Fruit fly (Drosophila melanogaster): ENCODE measurements around the gene CG31445.

Gene CG31445

DNA sequence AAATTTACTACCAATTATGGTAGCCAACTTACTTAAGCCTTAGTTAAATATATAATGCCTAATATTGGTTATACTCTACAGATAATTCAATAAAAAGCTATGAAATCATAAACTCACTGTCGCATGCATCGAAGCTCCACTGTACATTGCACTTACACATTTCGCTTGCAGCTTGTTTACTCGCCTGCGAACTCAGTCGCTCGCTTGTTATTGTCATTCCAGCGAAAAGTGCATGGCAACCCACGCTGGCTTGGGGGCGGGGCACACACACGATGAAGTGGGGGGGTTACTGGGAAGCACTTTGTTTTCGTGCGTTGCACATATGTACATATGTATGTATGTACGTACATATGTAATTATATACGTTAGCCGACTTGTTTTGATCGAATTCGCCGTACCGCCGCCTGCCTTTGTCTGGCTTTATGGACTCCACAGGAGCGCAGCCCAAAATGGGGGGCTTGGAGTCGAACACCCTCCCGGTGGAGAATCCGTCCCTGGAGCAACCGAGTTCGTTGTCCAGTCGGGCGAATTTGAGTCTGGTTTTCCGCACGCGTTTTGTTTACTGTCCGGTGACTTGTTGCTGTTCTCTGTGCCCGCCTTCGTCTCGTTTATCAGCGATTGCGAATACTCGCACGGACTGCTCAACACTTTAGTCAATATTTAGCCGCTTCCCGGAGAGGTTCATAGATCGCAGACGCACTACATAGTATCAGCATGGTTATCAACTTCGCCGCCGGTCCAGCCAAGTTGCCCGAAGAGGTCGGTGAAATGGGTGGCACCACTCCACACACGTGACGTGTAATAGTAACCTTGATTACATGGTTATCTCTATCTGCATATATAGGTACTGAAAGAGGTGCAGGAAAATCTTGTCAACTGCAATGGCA, 44.6 kb downstream of the CG31445 start, which contains the start of gene CG11899:
Gene CG11899 (plus strand): TSS at position 648 of the 887 bp plus-strand sequence.
- TF ChIP-seq Myc (optimal IDR thresholded peaks at IDR 0.05) (no peak), Dif (GFP tag; optimal IDR thresholded peaks at IDR 0.05; ENCODE audit: partially characterized antibody) (peak; percentile 86), fru (GFP tag; optimal IDR thresholded peaks at IDR 0.05) (peak; percentile 91), ey (GFP tag; optimal IDR thresholded peaks at IDR 0.05) (peak; percentile 87), tai (GFP tag; optimal IDR thresholded peaks at IDR 0.05) (peak; percentile 93), brk (GFP tag; optimal IDR thresholded peaks at IDR 0.05) (no peak), HLH106 (tag; optimal IDR thresholded peaks at IDR 0.05) (peak; percentile 82), Hnf4 (GFP tag; optimal IDR thresholded peaks at IDR 0.05) (peak; percentile 92), dsf (GFP tag; optimal IDR thresholded peaks at IDR 0.05; ENCODE audit: borderline replicate concordance) (no peak), Jra (GFP tag; optimal IDR thresholded peaks at IDR 0.05) (peak; percentile 89), GATAd (GFP tag; optimal IDR thresholded peaks at IDR 0.05) (peak; percentile 43), CG32264 (GFP tag; optimal IDR thresholded peaks at IDR 0.05) (peak; percentile 82), foxo (GFP tag; optimal IDR thresholded peaks at IDR 0.05) (peak; percentile 31 to 97), h (GFP tag; optimal IDR thresholded peaks at IDR 0.05) (peak; percentile 98), dl (GFP tag; optimal IDR thresholded peaks at IDR 0.05; ENCODE audit: insufficient read depth in 1 of 2, partially characterized antibody in 2 of 2) (peak; percentile 15 to 47), rgr (GFP tag; optimal IDR thresholded peaks at IDR 0.05) (peak; percentile 82), Hr83 (GFP tag; optimal IDR thresholded peaks at IDR 0.05; ENCODE audit: poor library complexity, severe bottlenecking) (peak; percentile 94), dmrt93B (GFP tag; optimal IDR thresholded peaks at IDR 0.05) (peak; percentile 61), OdsH (GFP tag; optimal IDR thresholded peaks at IDR 0.05) (peak; percentile 86), Dfd (GFP tag; optimal IDR thresholded peaks at IDR 0.05) (no peak), woc (GFP tag; optimal IDR thresholded peaks at IDR 0.05) (peak; percentile 97), Abd-B (GFP tag; optimal IDR thresholded peaks at IDR 0.05) (no peak), CG9705 (GFP tag; optimal IDR thresholded peaks at IDR 0.05) (peak; percentile 78), sv (GFP tag; optimal IDR thresholded peaks at IDR 0.05) (no peak), jim (GFP tag; optimal IDR thresholded peaks at IDR 0.05) (peak; percentile 69), Sp1 (GFP tag; optimal IDR thresholded peaks at IDR 0.05) (peak; percentile 69), CrebA (GFP tag; optimal IDR thresholded peaks at IDR 0.05; ENCODE audit: borderline replicate concordance) (no peak), usp (GFP tag; optimal IDR thresholded peaks at IDR 0.05) (no peak), br (GFP tag; optimal IDR thresholded peaks at IDR 0.05) (peak; percentile 94), Rel (GFP tag; optimal IDR thresholded peaks at IDR 0.05) (peak; percentile 85), Rel (tag; optimal IDR thresholded peaks at IDR 0.05) (peak; percentile 86), Hr78 (GFP tag; optimal IDR thresholded peaks at IDR 0.05) (no peak), lola (GFP tag; optimal IDR thresholded peaks at IDR 0.05) (no peak), Vsx2 (GFP tag; optimal IDR thresholded peaks at IDR 0.05; ENCODE audit: partially characterized antibody) (peak; percentile 94), pan (optimal IDR thresholded peaks at IDR 0.05) (no peak), Mio (GFP tag; optimal IDR thresholded peaks at IDR 0.05) (no peak), sage (GFP tag; optimal IDR thresholded peaks at IDR 0.05) (peak; percentile 90), N (GFP tag; optimal IDR thresholded peaks at IDR 0.05) (no peak), psq (GFP tag; optimal IDR thresholded peaks at IDR 0.05) (peak; percentile 96)

DNA sequence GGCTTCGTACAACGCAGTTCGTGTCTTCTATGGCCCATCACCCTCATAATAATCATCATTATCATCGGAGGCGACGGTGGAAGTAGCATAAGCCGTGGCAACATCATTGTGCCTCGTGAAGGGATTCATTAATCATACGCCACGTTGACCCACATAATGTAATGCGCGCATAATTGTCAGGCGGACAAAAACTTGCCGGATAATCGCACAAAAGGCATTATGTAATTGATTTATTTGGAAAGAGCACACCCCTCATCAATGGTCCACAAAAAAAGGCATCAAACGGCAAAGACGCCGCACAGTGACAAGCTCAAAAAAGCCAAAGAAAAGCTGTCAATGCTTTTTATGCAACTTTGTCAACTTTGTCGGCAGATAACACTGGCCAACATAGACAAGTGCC, 46.3 kb downstream of the CG31445 start:
- TF ChIP-seq rgr (GFP tag; optimal IDR thresholded peaks at IDR 0.05) (no peak), N (GFP tag; optimal IDR thresholded peaks at IDR 0.05) (no peak), Myc (optimal IDR thresholded peaks at IDR 0.05) (no peak), dmrt93B (GFP tag; optimal IDR thresholded peaks at IDR 0.05) (no peak), sv (GFP tag; optimal IDR thresholded peaks at IDR 0.05) (no peak), Vsx2 (GFP tag; optimal IDR thresholded peaks at IDR 0.05; ENCODE audit: partially characterized antibody) (no peak), sage (GFP tag; optimal IDR thresholded peaks at IDR 0.05) (no peak), brk (GFP tag; optimal IDR thresholded peaks at IDR 0.05) (no peak), Jra (GFP tag; optimal IDR thresholded peaks at IDR 0.05) (no peak), Rel (GFP tag; optimal IDR thresholded peaks at IDR 0.05) (no peak), Rel (tag; optimal IDR thresholded peaks at IDR 0.05) (no peak), GATAd (GFP tag; optimal IDR thresholded peaks at IDR 0.05) (no peak), dsf (GFP tag; optimal IDR thresholded peaks at IDR 0.05; ENCODE audit: borderline replicate concordance) (no peak), usp (GFP tag; optimal IDR thresholded peaks at IDR 0.05) (no peak), Hr78 (GFP tag; optimal IDR thresholded peaks at IDR 0.05) (no peak), pan (optimal IDR thresholded peaks at IDR 0.05) (no peak), Hnf4 (GFP tag; optimal IDR thresholded peaks at IDR 0.05) (no peak), Abd-B (GFP tag; optimal IDR thresholded peaks at IDR 0.05) (no peak), Sp1 (GFP tag; optimal IDR thresholded peaks at IDR 0.05) (no peak), Mio (GFP tag; optimal IDR thresholded peaks at IDR 0.05) (no peak), OdsH (GFP tag; optimal IDR thresholded peaks at IDR 0.05) (no peak)
